Fruit fly (Drosophila melanogaster) whole organism, adult: ENCODE results near the gene Gyc89Da.

Experiments used
- CG7101 ChIP-seq: fragments of 200-800 bp; sonication (Bioruptor generic); optimal IDR thresholded peaks from 2 replicates; lab custom pipeline; 2018; ENCODE audit warnings: missing biosample characterization, mild to moderate bottlenecking, missing genetic modification characterization, moderate library complexity
- Hr96 ChIP-seq: fragments of 200-800 bp; sonication (Bioruptor generic); optimal IDR thresholded peaks from 2 replicates; lab custom pipeline; 2016; ENCODE audit warnings: missing biosample characterization, missing genetic modification characterization
- bab1 ChIP-seq: fragments of 200-800 bp; sonication (Bioruptor generic); optimal IDR thresholded peaks from 3 replicates; lab custom pipeline; 2019; ENCODE audit warnings: missing biosample characterization, mild to moderate bottlenecking, missing genetic modification characterization, moderate library complexity

DNA sequence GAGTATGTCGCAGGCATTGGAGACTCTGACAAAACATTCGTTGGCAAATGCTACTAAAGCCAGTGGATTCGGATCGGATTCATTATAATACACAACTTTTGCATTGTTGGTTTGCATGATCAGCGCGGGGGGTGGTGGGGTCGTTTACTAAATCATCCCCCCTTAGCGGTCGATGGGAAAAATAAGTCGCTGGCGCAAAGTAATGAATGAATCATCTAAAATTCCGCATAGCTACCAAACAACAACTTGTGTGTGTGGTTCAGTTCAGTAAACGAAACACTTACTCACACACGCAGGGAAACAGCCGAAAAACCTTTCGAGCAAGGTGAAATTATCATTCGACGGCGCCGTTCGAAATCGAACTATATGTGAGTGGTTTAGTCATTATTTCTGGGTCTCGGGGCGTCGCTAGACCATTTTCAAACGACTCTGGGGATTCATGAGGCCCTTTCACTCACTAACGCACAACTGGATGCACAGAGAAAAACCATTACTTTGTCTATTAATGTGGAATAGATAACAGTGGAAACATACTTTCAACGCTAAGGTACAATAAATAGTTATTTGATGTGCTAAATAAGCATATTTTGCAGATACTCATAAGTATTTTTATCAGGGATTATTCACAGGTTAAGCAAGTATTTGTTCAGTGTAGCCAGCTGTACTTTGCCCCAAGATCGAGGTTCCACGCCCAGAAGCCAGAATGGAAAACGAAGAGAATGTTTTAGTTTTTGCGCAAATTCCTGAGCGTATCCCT lies 23.8 kb upstream of the Gyc89Da start:
- TF ChIP-seq Hr96 (GFP tag; lab: Kevin White, UChicago) (no peak), CG7101 (tag; lab: Kevin White, UChicago) (no peak), bab1 (GFP tag; lab: Kevin White, UChicago) (no peak)
